Worm (Caenorhabditis elegans): ENCODE data around the gene skp-1.

- no peak for TF ChIP-seq nhr-237 (tag; optimal IDR thresholded peaks at IDR 0.05)
- no peak for TF ChIP-seq aly-2 (tag; optimal IDR thresholded peaks at IDR 0.05)
- no peak for TF ChIP-seq nhr-12 (tag; optimal IDR thresholded peaks at IDR 0.05)
- no peak for TF ChIP-seq pax-3 (tag; optimal IDR thresholded peaks at IDR 0.05)
- TF ChIP-seq lsy-2 (tag; optimal IDR thresholded peaks at IDR 0.05) = no peak
- TF ChIP-seq ceh-63 (GFP tag; optimal IDR thresholded peaks at IDR 0.05) = no peak
- TF ChIP-seq alr-1 (tag; optimal IDR thresholded peaks at IDR 0.05; ENCODE audit: borderline replicate concordance) = no peak
- TF ChIP-seq mdl-1 (tag; optimal IDR thresholded peaks at IDR 0.05) = no peak
These were observed 24.0 kb upstream of the skp-1 start for ce11 chrV:11621276-11621675.
